Worm (Caenorhabditis elegans) whole organism, young adult: ENCODE data around the gene act-3.

Experiments
- B0336.3 ChIP-seq: fragments of 200-800 bp; sonication (Bioruptor generic); IDR thresholded peaks from 2 replicates; pipeline ENCODE4 v1.3.6; 2022; ENCODE audit warnings: missing genetic modification characterization, missing compliant biosample characterization
- C06A6.2 ChIP-seq: fragments of 200-800 bp; sonication (Bioruptor generic); conservative IDR thresholded peaks from 2 replicates; pipeline ENCODE4 v1.3.6; 2022; ENCODE audit warnings: missing genetic modification characterization, missing compliant biosample characterization
- F10E7.11 ChIP-seq: sonication (generic microtip); optimal IDR thresholded peaks from 2 replicates; lab custom pipeline; 2017; ENCODE audit warnings: mild to moderate bottlenecking, missing genetic modification characterization, moderate library complexity, missing compliant biosample characterization
- T26A5.8 ChIP-seq: sonication (generic microtip); optimal IDR thresholded peaks from 2 replicates; lab custom pipeline; 2016; ENCODE audit warnings: missing genetic modification characterization, missing compliant biosample characterization
- Y53F4B.3 ChIP-seq: fragments of 200-800 bp; sonication (Bioruptor generic); IDR thresholded peaks from 2 replicates; pipeline ENCODE4 v1.3.6; 2022; ENCODE audit warnings: missing genetic modification reagents, missing genetic modification characterization, missing compliant biosample characterization
- Y67H2A.10 ChIP-seq: fragments of 200-800 bp; sonication (Bioruptor generic); conservative IDR thresholded peaks from 2 replicates; pipeline ENCODE4 v1.3.6; 2022; ENCODE audit warnings: missing genetic modification reagents, missing genetic modification characterization, missing compliant biosample characterization
- ccch-3 ChIP-seq: fragments of 200-800 bp; sonication (Bioruptor generic); optimal IDR thresholded peaks from 2 replicates; lab custom pipeline; 2018; ENCODE audit warnings: mild to moderate bottlenecking, missing genetic modification characterization, missing compliant biosample characterization
- ceh-58 ChIP-seq: fragments of 200-800 bp; sonication (Bioruptor generic); IDR thresholded peaks from 2 replicates; pipeline ENCODE4 v1.3.6; 2022; ENCODE audit warnings: missing genetic modification characterization, missing compliant biosample characterization
- ceh-91 ChIP-seq: fragments of 200-800 bp; sonication (Bioruptor generic); IDR thresholded peaks from 2 replicates; pipeline ENCODE4 v1.3.6; 2022; ENCODE audit warnings: missing genetic modification reagents, missing genetic modification characterization, missing compliant biosample characterization
- dpff-1 ChIP-seq: sonication (generic microtip); optimal IDR thresholded peaks from 2 replicates; lab custom pipeline; 2017; ENCODE audit warnings: mild to moderate bottlenecking, missing genetic modification characterization, missing compliant biosample characterization
- dpl-1 ChIP-seq: fragments of 150-350 bp; optimal IDR thresholded peaks from 2 replicates; lab custom pipeline; 2014; ENCODE audit warnings: missing biosample characterization, missing genetic modification reagents, missing genetic modification characterization
- egl-18 ChIP-seq: fragments of 200-800 bp; sonication (Bioruptor generic); IDR thresholded peaks from 2 replicates; pipeline ENCODE4 v1.3.6; 2022; ENCODE audit warnings: missing genetic modification reagents, missing genetic modification characterization, missing compliant biosample characterization
- egrh-3 ChIP-seq: fragments of 200-800 bp; sonication (Bioruptor generic); IDR thresholded peaks from 2 replicates; pipeline ENCODE4 v1.3.6; 2022; ENCODE audit warnings: missing genetic modification reagents, missing genetic modification characterization, missing compliant biosample characterization
- lin-26 ChIP-seq: fragments of 200-800 bp; sonication (Bioruptor generic); IDR thresholded peaks from 2 replicates; pipeline ENCODE4 v1.3.6; 2022; ENCODE audit warnings: missing genetic modification reagents, missing genetic modification characterization, missing compliant biosample characterization
- lir-1 ChIP-seq: fragments of 200-800 bp; sonication (Bioruptor generic); conservative IDR thresholded peaks from 2 replicates; pipeline ENCODE4 v1.3.6; 2022; ENCODE audit warnings: missing genetic modification reagents, missing genetic modification characterization, missing compliant biosample characterization
- lsl-1 ChIP-seq: fragments of 200-800 bp; sonication (Bioruptor generic); optimal IDR thresholded peaks from 2 replicates; lab custom pipeline; 2018; ENCODE audit warnings: mild to moderate bottlenecking, missing genetic modification characterization, moderate library complexity, missing compliant biosample characterization
- madf-3 ChIP-seq: fragments of 200-800 bp; sonication (Bioruptor generic); IDR thresholded peaks from 2 replicates; pipeline ENCODE4 v1.3.6; 2022; ENCODE audit warnings: missing genetic modification reagents, missing genetic modification characterization, missing compliant biosample characterization
- mel-28 ChIP-seq: sonication (generic microtip); optimal IDR thresholded peaks from 2 replicates; lab custom pipeline; 2016; ENCODE audit warnings: borderline replicate concordance, mild to moderate bottlenecking, missing genetic modification characterization, missing compliant biosample characterization
- mxl-1 ChIP-seq: sonication (generic microtip); optimal IDR thresholded peaks from 2 replicates; lab custom pipeline; 2016; ENCODE audit warnings: missing genetic modification characterization, missing compliant biosample characterization
- nfya-1 ChIP-seq: sonication (generic microtip); optimal IDR thresholded peaks from 2 replicates; lab custom pipeline; 2017; ENCODE audit warnings: antibody characterized with exemption, missing compliant biosample characterization, missing genetic modification characterization, borderline replicate concordance; ENCODE audit not compliant: insufficient read depth
- nfyb-1 ChIP-seq: fragments of 200-800 bp; sonication (Bioruptor generic); IDR thresholded peaks from 2 replicates; pipeline ENCODE4 v1.3.6; 2022; ENCODE audit warnings: missing genetic modification reagents, missing genetic modification characterization, missing compliant biosample characterization
- nhr-80 ChIP-seq: sonication (generic microtip); optimal IDR thresholded peaks from 2 replicates; lab custom pipeline; 2016; ENCODE audit warnings: missing genetic modification characterization, missing compliant biosample characterization
- pha-4 ChIP-seq: fragments of 150-350 bp; sonication (generic microtip); optimal IDR thresholded peaks from 2 replicates; lab custom pipeline; 2014; ENCODE audit warnings: missing biosample characterization, missing genetic modification reagents, missing genetic modification characterization
- rcor-1 ChIP-seq: fragments of 200-800 bp; sonication (Bioruptor generic); IDR thresholded peaks from 2 replicates; pipeline ENCODE4 v1.3.6; 2022; ENCODE audit warnings: missing genetic modification reagents, missing genetic modification characterization, missing compliant biosample characterization
- rec-8 ChIP-seq, 2 experiments: sonication (generic microtip); optimal IDR thresholded peaks; 2 replicates each; lab custom pipeline; 2016; ENCODE audit warnings: mild to moderate bottlenecking in 2 of 2, missing genetic modification characterization in 2 of 2, missing genetic modification reagents in 2 of 2, missing genotype in 2 of 2, missing biosample characterization in 1 of 2, missing compliant biosample characterization in 1 of 2, moderate library complexity in 1 of 2
- sdz-38 ChIP-seq: sonication (generic microtip); optimal IDR thresholded peaks from 2 replicates; lab custom pipeline; 2016; ENCODE audit warnings: missing genotype, missing genetic modification characterization, missing compliant biosample characterization
- snpc-1.3 ChIP-seq: sonication (generic microtip); optimal IDR thresholded peaks from 2 replicates; lab custom pipeline; 2017; ENCODE audit warnings: missing genetic modification characterization, mild to moderate bottlenecking, missing compliant biosample characterization, antibody characterized with exemption, moderate library complexity, missing genotype, missing genetic modification reagents; ENCODE audit not compliant: insufficient read depth
- unc-62 ChIP-seq: fragments of 150-350 bp; optimal IDR thresholded peaks from 2 replicates; lab custom pipeline; 2014; ENCODE audit warnings: missing biosample characterization, missing genetic modification reagents, missing genetic modification characterization
- xnd-1 ChIP-seq: sonication (generic microtip); optimal IDR thresholded peaks from 2 replicates; lab custom pipeline; 2016; ENCODE audit warnings: missing genotype, missing genetic modification reagents, missing genetic modification characterization, missing compliant biosample characterization
- ztf-22 ChIP-seq: fragments of 200-800 bp; sonication (Bioruptor generic); optimal IDR thresholded peaks from 2 replicates; lab custom pipeline; 2018; ENCODE audit warnings: mild to moderate bottlenecking, missing genetic modification characterization, moderate library complexity, missing compliant biosample characterization
- ztf-25 ChIP-seq: fragments of 200-800 bp; sonication (Bioruptor generic); IDR thresholded peaks from 2 replicates; pipeline ENCODE4 v1.3.6; 2022; ENCODE audit warnings: missing genetic modification reagents, missing genetic modification characterization, missing compliant biosample characterization
- ztf-3 ChIP-seq: fragments of 200-800 bp; sonication (Bioruptor generic); optimal IDR thresholded peaks from 2 replicates; lab custom pipeline; 2018; ENCODE audit warnings: mild to moderate bottlenecking, missing genetic modification characterization, missing compliant biosample characterization
- ztf-6 ChIP-seq: fragments of 200-800 bp; sonication (Bioruptor generic); IDR thresholded peaks from 2 replicates; pipeline ENCODE4 v1.3.6; 2022; ENCODE audit warnings: missing genetic modification reagents, missing genetic modification characterization, missing compliant biosample characterization

act-3 gene

ce11 chrV:11027740-11028139, 46.6 kb downstream of the act-3 start:
- TF ChIP-seq ztf-22 (GFP tag; lab: Kevin White, UChicago) = no peak
- TF ChIP-seq snpc-1.3 (tag; lab: Kevin White, UChicago) = no peak
- no peak for TF ChIP-seq mxl-1 (tag; lab: Kevin White, UChicago)
- no peak for TF ChIP-seq rcor-1 (GFP tag; lab: Robert Waterston, UW)
- no peak for TF ChIP-seq xnd-1 (tag; lab: Kevin White, UChicago)
- TF ChIP-seq madf-3 = no peak
- no peak for TF ChIP-seq unc-62 (GFP tag; lab: Kevin White, UChicago)
- no peak for TF ChIP-seq ztf-25 (GFP tag; lab: Robert Waterston, UW)
- TF ChIP-seq pha-4 (tag; lab: Kevin White, UChicago) = no peak
- no peak for TF ChIP-seq dpl-1 (GFP tag; lab: Kevin White, UChicago)
- TF ChIP-seq ccch-3 (GFP tag; lab: Kevin White, UChicago) = no peak
- no peak for TF ChIP-seq ceh-58 (GFP tag; lab: Robert Waterston, UW)
- TF ChIP-seq dpff-1 = no peak
- TF ChIP-seq lsl-1 (GFP tag; lab: Kevin White, UChicago) = no peak
- no peak for TF ChIP-seq sdz-38 (tag; lab: Kevin White, UChicago)
- no peak for TF ChIP-seq ztf-6 (GFP tag; lab: Robert Waterston, UW)

- TF ChIP-seq Y67H2A.10 (GFP tag; lab: Robert Waterston, UW) = no peak
- TF ChIP-seq dpff-1 = no peak
- no peak for TF ChIP-seq B0336.3 (GFP tag; lab: Robert Waterston, UW)
- no peak for TF ChIP-seq lin-26 (GFP tag; lab: Robert Waterston, UW)
- TF ChIP-seq egl-18 (GFP tag; lab: Robert Waterston, UW) = no peak
- TF ChIP-seq rec-8 (tag; optimal IDR thresholded peaks at IDR 0.05; lab: Kevin White, UChicago) = no peak
- no peak for TF ChIP-seq egrh-3 (GFP tag; lab: Robert Waterston, UW)
- TF ChIP-seq mel-28 = no peak
- TF ChIP-seq nfya-1 (tag; lab: Kevin White, UChicago) = no peak
- TF ChIP-seq Y53F4B.3 (GFP tag; lab: Robert Waterston, UW) = no peak
- TF ChIP-seq lir-1 = no peak
- TF ChIP-seq ztf-3 (GFP tag; lab: Kevin White, UChicago) = no peak
- no peak for TF ChIP-seq ceh-91 (GFP tag; lab: Robert Waterston, UW)
- TF ChIP-seq T26A5.8 = no peak
- no peak for TF ChIP-seq C06A6.2
- TF ChIP-seq nhr-80 = no peak
- no peak for TF ChIP-seq nfyb-1 (GFP tag; lab: Robert Waterston, UW)
- TF ChIP-seq F10E7.11 (tag; lab: Kevin White, UChicago) = no peak
These were observed 51.5 kb downstream of the act-3 start, which contains the start of the genes C13G3.12 and hot-6 for ce11 chrV:11022817-11023216. Gene C13G3.12 (minus strand): TSS chrV:11022917. Gene hot-6 (minus strand): TSS chrV:11022937.
